Fruit fly (Drosophila melanogaster) whole organism, embryonic: ENCODE data around the gene CG31908.

Experiments
- CG10462 ChIP-seq: fragments of 200-800 bp; sonication (Bioruptor generic); optimal IDR thresholded peaks from 2 replicates; lab custom pipeline; 2016; ENCODE audit warnings: missing biosample characterization, missing genetic modification characterization
- CG10565 ChIP-seq: fragments of 200-800 bp; sonication (Bioruptor generic); optimal IDR thresholded peaks from 3 replicates; lab custom pipeline; 2016; ENCODE audit warnings: missing biosample characterization, mild to moderate bottlenecking, missing genetic modification characterization
- CG11398 ChIP-seq: fragments of 200-800 bp; sonication (Bioruptor generic); optimal IDR thresholded peaks from 2 replicates; lab custom pipeline; 2016; ENCODE audit warnings: missing biosample characterization, missing genetic modification characterization
- CG11456 ChIP-seq: fragments of 200-800 bp; sonication (Bioruptor generic); IDR thresholded peaks from 3 replicates; pipeline ENCODE4 v1.3.6; 2022; ENCODE audit warnings: missing biosample characterization, missing genetic modification characterization
- CG13424 ChIP-seq: fragments of 200-800 bp; sonication (Bioruptor generic); optimal IDR thresholded peaks from 2 replicates; lab custom pipeline; 2019; ENCODE audit warnings: missing biosample characterization, mild to moderate bottlenecking, missing genetic modification characterization, moderate library complexity
- CG15514 ChIP-seq: fragments of 200-800 bp; sonication (Bioruptor generic); optimal IDR thresholded peaks from 3 replicates; lab custom pipeline; 2017; ENCODE audit warnings: missing biosample characterization, missing genetic modification characterization, mild to moderate bottlenecking, moderate library complexity, missing genetic modification reagents
- CG17359 ChIP-seq: fragments of 200-800 bp; sonication (Bioruptor generic); optimal IDR thresholded peaks from 3 replicates; lab custom pipeline; 2018; ENCODE audit warnings: missing biosample characterization, mild to moderate bottlenecking, missing genetic modification characterization, moderate library complexity
- CG17612 ChIP-seq: fragments of 200-800 bp; sonication (Bioruptor generic); IDR thresholded peaks from 2 replicates; pipeline ENCODE4 v1.3.6; 2022; ENCODE audit warnings: missing biosample characterization, missing genetic modification characterization
- CG1832 ChIP-seq: fragments of 200-800 bp; sonication (Bioruptor generic); optimal IDR thresholded peaks from 2 replicates; lab custom pipeline; 2017; ENCODE audit warnings: missing biosample characterization, mild to moderate bottlenecking, missing genetic modification characterization, inconsistent platforms
- CG2129 ChIP-seq: fragments of 200-800 bp; sonication (Bioruptor generic); IDR thresholded peaks from 2 replicates; pipeline ENCODE4 v1.3.6; 2022; ENCODE audit warnings: missing biosample characterization, missing genetic modification characterization; ENCODE audit not compliant: partially characterized antibody
- CG30020 ChIP-seq: fragments of 200-800 bp; optimal IDR thresholded peaks from 2 replicates; lab custom pipeline; 2019; ENCODE audit warnings: missing biosample characterization, mild to moderate bottlenecking, missing genetic modification characterization, moderate library complexity
- CG3065 ChIP-seq: fragments of 200-800 bp; sonication (Bioruptor generic); optimal IDR thresholded peaks from 2 replicates; lab custom pipeline; 2016; ENCODE audit warnings: missing biosample characterization, missing genetic modification characterization
- CG4424 ChIP-seq: fragments of 200-800 bp; sonication (Bioruptor generic); optimal IDR thresholded peaks from 3 replicates; lab custom pipeline; 2016; ENCODE audit warnings: missing biosample characterization, missing genetic modification characterization
- CG5180 ChIP-seq: fragments of 200-800 bp; sonication (Bioruptor generic); optimal IDR thresholded peaks from 3 replicates; lab custom pipeline; 2017; ENCODE audit warnings: missing biosample characterization, missing genetic modification characterization, mild to moderate bottlenecking, moderate library complexity, missing genetic modification reagents
- CG6175 ChIP-seq: fragments of 200-800 bp; sonication (Bioruptor generic); IDR thresholded peaks from 3 replicates; pipeline ENCODE4 v1.3.6; 2022; ENCODE audit warnings: missing biosample characterization, missing genetic modification characterization
- CG6272 ChIP-seq: fragments of 200-800 bp; sonication (Bioruptor generic); IDR thresholded peaks from 2 replicates; pipeline ENCODE4 v1.3.6; 2022; ENCODE audit warnings: missing biosample characterization, missing genetic modification characterization
- CG6683 ChIP-seq: fragments of 200-800 bp; sonication (Bioruptor generic); optimal IDR thresholded peaks from 2 replicates; lab custom pipeline; 2017; ENCODE audit warnings: missing biosample characterization, mild to moderate bottlenecking, missing genetic modification characterization, missing genetic modification reagents
- CG6765 ChIP-seq: fragments of 200-800 bp; sonication (Bioruptor generic); optimal IDR thresholded peaks from 3 replicates; lab custom pipeline; 2017; ENCODE audit warnings: missing biosample characterization, mild to moderate bottlenecking, missing genetic modification characterization
- CG7357 ChIP-seq: fragments of 200-800 bp; sonication (Bioruptor generic); IDR thresholded peaks from 3 replicates; pipeline ENCODE4 v1.3.6; 2022; ENCODE audit warnings: missing biosample characterization, missing genetic modification characterization
- CG8944 ChIP-seq: fragments of 200-800 bp; sonication (Bioruptor generic); optimal IDR thresholded peaks from 3 replicates; lab custom pipeline; 2016; ENCODE audit warnings: missing biosample characterization, missing genetic modification characterization
- Chrac-16 ChIP-seq: fragments of 200-800 bp; sonication (Bioruptor generic); optimal IDR thresholded peaks from 3 replicates; lab custom pipeline; 2016; ENCODE audit warnings: missing biosample characterization, missing genetic modification characterization
- Dek ChIP-seq: fragments of 200-800 bp; sonication (Bioruptor generic); optimal IDR thresholded peaks from 3 replicates; lab custom pipeline; 2019; ENCODE audit warnings: missing biosample characterization, mild to moderate bottlenecking, missing genetic modification characterization, moderate library complexity
- Dip2 ChIP-seq: fragments of 200-800 bp; sonication (Bioruptor generic); IDR thresholded peaks from 2 replicates; pipeline ENCODE4 v1.3.6; 2022; ENCODE audit warnings: missing biosample characterization, missing genetic modification characterization
- Fer2 ChIP-seq: fragments of 200-800 bp; sonication (Bioruptor generic); optimal IDR thresholded peaks from 2 replicates; lab custom pipeline; 2018; ENCODE audit warnings: missing biosample characterization, mild to moderate bottlenecking, missing genetic modification characterization, moderate library complexity
- Jarid2 ChIP-seq: fragments of 200-800 bp; sonication (Bioruptor generic); optimal IDR thresholded peaks from 3 replicates; lab custom pipeline; 2017; ENCODE audit warnings: mild to moderate bottlenecking, missing biosample characterization, missing genetic modification reagents, missing genetic modification characterization
- Med ChIP-seq: fragments of 200-800 bp; sonication (Bioruptor generic); peaks from one replicate; lab custom pipeline; 2016; ENCODE audit warnings: missing biosample characterization, missing genetic modification characterization, mild to moderate bottlenecking, inconsistent platforms, moderate library complexity
- Mes4 ChIP-seq: fragments of 200-800 bp; sonication (Bioruptor generic); optimal IDR thresholded peaks from 2 replicates; lab custom pipeline; 2016; ENCODE audit warnings: missing biosample characterization, missing genetic modification characterization
- Nf-YB ChIP-seq: fragments of 200-800 bp; sonication (Bioruptor generic); optimal IDR thresholded peaks from 3 replicates; lab custom pipeline; 2019; ENCODE audit warnings: missing biosample characterization, mild to moderate bottlenecking, missing genetic modification characterization, moderate library complexity
- Nf-YC ChIP-seq: fragments of 200-800 bp; optimal IDR thresholded peaks from 3 replicates; lab custom pipeline; 2019; ENCODE audit warnings: missing biosample characterization, mild to moderate bottlenecking, missing genetic modification characterization, moderate library complexity
- Ptx1 ChIP-seq: fragments of 200-800 bp; sonication (Bioruptor generic); IDR thresholded peaks from 2 replicates; pipeline ENCODE4 v1.3.6; 2022; ENCODE audit warnings: missing biosample characterization, missing genetic modification characterization
- Spps ChIP-seq: fragments of 200-800 bp; sonication (Bioruptor generic); optimal IDR thresholded peaks from 2 replicates; lab custom pipeline; 2018; ENCODE audit warnings: missing biosample characterization, mild to moderate bottlenecking, missing genetic modification characterization
- Taf1 ChIP-seq: fragments of 200-800 bp; sonication (Bioruptor generic); IDR thresholded peaks from 2 replicates; pipeline ENCODE4 v1.3.6; 2022; ENCODE audit warnings: missing biosample characterization, missing genetic modification characterization
- Vsx1 ChIP-seq: fragments of 200-800 bp; sonication (Bioruptor generic); optimal IDR thresholded peaks from 2 replicates; lab custom pipeline; 2017; ENCODE audit warnings: missing biosample characterization, mild to moderate bottlenecking, missing genetic modification characterization, missing genetic modification reagents
- abd-A ChIP-seq: fragments of 200-800 bp; sonication (Bioruptor generic); optimal IDR thresholded peaks from 3 replicates; lab custom pipeline; 2019; ENCODE audit warnings: missing biosample characterization, mild to moderate bottlenecking, missing genetic modification characterization, moderate library complexity
- ac ChIP-seq: fragments of 200-800 bp; sonication (Bioruptor generic); optimal IDR thresholded peaks from 3 replicates; lab custom pipeline; 2017; ENCODE audit warnings: missing biosample characterization, mild to moderate bottlenecking, missing genetic modification characterization
- bbx ChIP-seq: fragments of 200-800 bp; sonication (Bioruptor generic); IDR thresholded peaks from 2 replicates; pipeline ENCODE4 v1.3.6; 2022; ENCODE audit warnings: missing biosample characterization, missing genetic modification characterization; ENCODE audit not compliant: partially characterized antibody
- bigmax ChIP-seq: fragments of 200-800 bp; sonication (Bioruptor generic); optimal IDR thresholded peaks from 2 replicates; lab custom pipeline; 2018; ENCODE audit warnings: missing biosample characterization, mild to moderate bottlenecking, missing genetic modification characterization
- da ChIP-seq: fragments of 200-800 bp; sonication (Bioruptor generic); optimal IDR thresholded peaks from 2 replicates; lab custom pipeline; 2016; ENCODE audit warnings: missing biosample characterization, missing genetic modification characterization
- danr ChIP-seq: fragments of 200-800 bp; sonication (Bioruptor generic); IDR thresholded peaks from 2 replicates; pipeline ENCODE4 v1.3.6; 2022; ENCODE audit warnings: missing biosample characterization, missing genetic modification characterization
- eve ChIP-seq, 2 experiments: fragments of >200 bp; optimal IDR thresholded peaks; 2 replicates each; lab custom pipeline; 2017; ENCODE audit warnings: missing biosample characterization in 2 of 2, missing genetic modification characterization in 2 of 2
- hb ChIP-seq: fragments of 200-800 bp; sonication (Bioruptor generic); IDR thresholded peaks from 3 replicates; pipeline ENCODE4 v1.3.6; 2022; ENCODE audit warnings: missing biosample characterization, missing genetic modification characterization; ENCODE audit not compliant: partially characterized antibody
- hbn ChIP-seq: fragments of 200-800 bp; sonication (Bioruptor generic); IDR thresholded peaks from 2 replicates; pipeline ENCODE4 v1.3.6; 2022; ENCODE audit warnings: missing biosample characterization, missing genetic modification characterization; ENCODE audit not compliant: partially characterized antibody
- hkb ChIP-seq, 2 experiments: fragments of 200-800 bp in 1 of 2; fragments of >200 bp in 1 of 2; sonication (Bioruptor generic) in 1 of 2; IDR thresholded peaks in 1 of 2; optimal IDR thresholded peaks in 1 of 2; 2 replicates each; pipeline versions ENCODE4 v1.3.6 to Lab custom; 2017 to 2022; ENCODE audit warnings: missing biosample characterization in 1 of 2, missing genetic modification characterization in 1 of 2
- mam ChIP-seq: fragments of 200-800 bp; sonication (Bioruptor generic); optimal IDR thresholded peaks from 3 replicates; lab custom pipeline; 2016; ENCODE audit warnings: missing biosample characterization, missing genetic modification characterization
- nerfin-2 ChIP-seq: fragments of 200-800 bp; sonication (Bioruptor generic); IDR thresholded peaks from 2 replicates; pipeline ENCODE4 v1.3.6; 2022; ENCODE audit warnings: missing biosample characterization, missing genetic modification characterization; ENCODE audit not compliant: partially characterized antibody
- row ChIP-seq: fragments of 200-800 bp; sonication (Bioruptor generic); IDR thresholded peaks from 3 replicates; pipeline ENCODE4 v1.3.6; 2022; ENCODE audit warnings: missing biosample characterization, missing genetic modification characterization
- shn ChIP-seq: fragments of 200-800 bp; sonication (Bioruptor generic); optimal IDR thresholded peaks from 3 replicates; lab custom pipeline; 2016; ENCODE audit warnings: missing biosample characterization, missing genetic modification characterization
- slou ChIP-seq: fragments of 200-800 bp; sonication (Bioruptor generic); optimal IDR thresholded peaks from 3 replicates; lab custom pipeline; 2016; ENCODE audit warnings: missing biosample characterization, missing genetic modification characterization
- stc ChIP-seq: fragments of 200-800 bp; sonication (Bioruptor generic); IDR thresholded peaks from 2 replicates; pipeline ENCODE4 v1.3.6; 2022; ENCODE audit warnings: missing biosample characterization, missing genetic modification characterization
- tup ChIP-seq: fragments of 200-800 bp; sonication (Bioruptor generic); optimal IDR thresholded peaks from 2 replicates; lab custom pipeline; 2016; ENCODE audit warnings: missing biosample characterization, mild to moderate bottlenecking, missing genetic modification characterization, moderate library complexity

The CG31908 gene

DNA sequence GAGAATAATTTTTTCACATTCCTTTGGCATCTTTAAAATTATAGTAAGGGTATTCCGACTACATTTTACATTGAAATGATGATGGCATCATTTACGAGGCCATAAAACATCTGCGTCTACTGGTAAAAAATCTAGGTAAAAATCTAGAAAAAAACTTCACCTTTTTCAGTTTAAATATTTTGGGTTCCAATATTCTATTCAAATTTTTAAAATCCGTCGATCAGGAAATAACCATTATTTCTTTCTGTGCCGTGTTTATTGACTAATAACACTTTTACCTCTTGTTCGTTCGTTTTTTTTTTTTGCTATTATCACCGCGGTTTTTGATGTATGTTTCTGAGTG lies 12.1 kb upstream of the CG31908 start (continued):
- TF ChIP-seq Dek (tag; lab: Kevin White, UChicago) (peak; percentile 57), CG11456 (GFP tag; lab: Robert Waterston, UW) (peak; percentile 60; the same call in 1 of the 3 replicates), Ptx1 (GFP tag; lab: Robert Waterston, UW) (peak; percentile 75), bbx (GFP tag; lab: Robert Waterston, UW) (no peak), row (GFP tag; lab: Robert Waterston, UW) (peak; percentile 72), mam (GFP tag; lab: Kevin White, UChicago) (peak; percentile 22), hkb (optimal IDR thresholded peaks at IDR 0.05; lab: Kevin White, UChicago) (no peak), hkb (GFP tag; IDR thresholded peaks at IDR 0.05; lab: Robert Waterston, UW) (peak; percentile 74), CG2129 (no peak), CG30020 (tag; lab: Kevin White, UChicago) (no peak), Nf-YC (no peak), Vsx1 (peak; percentile 41), da (GFP tag; lab: Kevin White, UChicago) (no peak), Jarid2 (no peak), nerfin-2 (GFP tag; lab: Robert Waterston, UW) (no peak), hb (GFP tag; lab: Robert Waterston, UW) (no peak), CG7357 (GFP tag; lab: Robert Waterston, UW) (peak; percentile 44; the same call in 2 of the 3 replicates), CG10462 (no peak), Med (GFP tag; lab: Kevin White, UChicago) (peak; percentile 54), CG1832 (no peak), CG17359 (peak; percentile 58), danr (peak; percentile 55; the same call in 1 of the 2 replicates), CG10565 (GFP tag; lab: Kevin White, UChicago) (no peak), abd-A (tag; lab: Kevin White, UChicago) (no peak), CG3065 (GFP tag; lab: Kevin White, UChicago) (peak; percentile 19), Taf1 (GFP tag; lab: Robert Waterston, UW) (no peak), Mes4 (GFP tag; lab: Kevin White, UChicago) (no peak), CG6683 (GFP tag; lab: Kevin White, UChicago) (no peak), stc (GFP tag; lab: Robert Waterston, UW) (peak; percentile 43; the same call in 1 of the 2 replicates), ac (GFP tag; lab: Kevin White, UChicago) (no peak), eve (GFP tag; optimal IDR thresholded peaks at IDR 0.05; lab: Kevin White, UChicago) (peak in 1 of 2 experiments; percentile 70), Dip2 (GFP tag; lab: Robert Waterston, UW) (no peak), Spps (tag; lab: Kevin White, UChicago) (no peak), CG6272 (GFP tag; lab: Robert Waterston, UW) (peak; percentile 36; the same call in 1 of the 2 replicates), CG13424 (peak; percentile 61), CG4424 (GFP tag; lab: Kevin White, UChicago) (peak; percentile 67), CG11398 (GFP tag; lab: Kevin White, UChicago) (peak; percentile 31), bigmax (no peak), shn (GFP tag; lab: Kevin White, UChicago) (no peak), Fer2 (tag; lab: Kevin White, UChicago) (no peak), hbn (GFP tag; lab: Robert Waterston, UW) (no peak), Chrac-16 (GFP tag; lab: Kevin White, UChicago) (peak; percentile 51), CG6765 (no peak), Nf-YB (no peak), CG5180 (peak; percentile 6), tup (GFP tag; lab: Kevin White, UChicago) (no peak), slou (GFP tag; lab: Kevin White, UChicago) (no peak), CG8944 (GFP tag; lab: Kevin White, UChicago) (peak; percentile 62), CG6175 (GFP tag; lab: Robert Waterston, UW) (no peak), CG17612 (0 out of 2 replicates have a peak, but pooled peaks have one; percentile 32), CG15514 (GFP tag; lab: Kevin White, UChicago) (peak; percentile 39)
